Worm (Caenorhabditis elegans) whole organism, L4/young adult: ENCODE results near the gene F38E1.6.

ENCODE experiments used
- dao-5 ChIP-seq: sonication (generic microtip); optimal IDR thresholded peaks from 2 replicates; lab custom pipeline; 2016; ENCODE audit warnings: missing genotype, missing genetic modification characterization, moderate library complexity, missing compliant biosample characterization
- him-1 ChIP-seq: sonication (generic microtip); optimal IDR thresholded peaks from 2 replicates; lab custom pipeline; 2016; ENCODE audit warnings: missing genotype, missing genetic modification reagents, missing genetic modification characterization, missing compliant biosample characterization

DNA sequence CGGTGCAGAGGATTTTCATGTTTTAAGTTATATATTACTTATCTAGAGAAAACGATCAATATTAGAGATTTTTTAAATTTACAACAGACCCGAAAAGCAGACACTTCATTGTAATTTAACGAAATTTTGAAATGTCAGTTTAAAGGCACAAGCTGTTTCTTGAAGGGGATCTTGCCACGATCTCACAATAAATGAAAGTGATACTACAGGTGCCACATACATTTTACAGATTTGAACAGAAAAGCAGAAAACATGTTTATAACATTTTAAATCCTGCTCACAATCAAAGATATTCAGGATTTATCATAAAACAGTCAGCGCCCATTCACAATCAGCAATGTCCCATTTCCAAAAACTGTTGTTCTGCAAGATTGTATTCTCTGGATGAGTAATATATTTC lies 9.9 kb upstream of the F38E1.6 start:
- no peak for TF ChIP-seq dao-5 (tag; lab: Kevin White, UChicago)
- TF ChIP-seq him-1 (tag; lab: Kevin White, UChicago): no peak
